Fruit fly (Drosophila melanogaster) ovary, adult (tissue): ENCODE data around the gene CG43400.

Source experiments
- CG17801 ChIP-seq: fragments of 200-800 bp; optimal IDR thresholded peaks from 2 replicates; lab custom pipeline; 2019; ENCODE audit warnings: missing biosample characterization, mild to moderate bottlenecking, missing genetic modification characterization, moderate library complexity; ENCODE audit not compliant: partially characterized antibody

Gene CG43400

dm6 chr2L:8478911-8479706 lies 11.4 kb upstream of the CG43400 start:
- no peak for TF ChIP-seq CG17801

- TF ChIP-seq CG17801: no peak
Observed at dm6 chr2L:8480825-8481224, 9.7 kb upstream of the CG43400 start.

- TF ChIP-seq CG17801: no peak
Observed at dm6 chr2L:8481623-8482424, 8.7 kb upstream of the CG43400 start, which contains the start of gene CG43796. Gene CG43796, plus strand, starts transcription at chr2L:8482374.

dm6 chr2L:8485562-8485961 lies 5.0 kb upstream of the CG43400 start:
- peak; percentile 60 for TF ChIP-seq CG17801

dm6 chr2L:8488735-8489134 lies 1.8 kb upstream of the CG43400 start, which contains the start of gene CG13088:
Gene CG13088, plus strand, starts transcription at chr2L:8488981.
- TF ChIP-seq CG17801: peak; percentile 44

- no peak for TF ChIP-seq CG17801
Observed at dm6 chr2L:8496269-8496668, 5.7 kb downstream of the CG43400 start, which contains the start of gene Bace. Gene Bace, minus strand, starts transcription at chr2L:8496307.

dm6 chr2L:8506729-8507128 lies 16.2 kb downstream of the CG43400 start, which contains the start of gene Dh31:
Gene Dh31, minus strand, starts transcription at chr2L:8506845.
- TF ChIP-seq CG17801: no peak

- no peak for TF ChIP-seq CG17801
Observed at dm6 chr2L:8511723-8512122, 21.2 kb downstream of the CG43400 start, which contains the start of gene CG13096. Gene CG13096, minus strand, starts transcription at chr2L:8511866.

dm6 chr2L:8514748-8515147 lies 24.2 kb downstream of the CG43400 start, which contains the start of the genes CG13097 and PIG-U:
Gene CG13097, minus strand, starts transcription at chr2L:8514868.
Gene PIG-U, plus strand, starts transcription at chr2L:8515096.
- TF ChIP-seq CG17801: peak; percentile 91

- TF ChIP-seq CG17801: peak; percentile 53
Observed at dm6 chr2L:8517256-8517694, 26.7 kb downstream of the CG43400 start, which contains the start of the genes mRpL51 and Uba4. Gene mRpL51, minus strand, starts transcription at chr2L:8517380. Gene Uba4, plus strand, starts transcription at chr2L:8517411.

dm6 chr2L:8519390-8519789 lies 28.9 kb downstream of the CG43400 start, which contains the start of gene Sgp:
Gene Sgp, plus strand, starts transcription at chr2L:8519690.
- no peak for TF ChIP-seq CG17801

dm6 chr2L:8521724-8522309 lies 31.3 kb downstream of the CG43400 start, which contains the start of gene Acer:
Gene Acer, plus strand, starts transcription at chr2L:8521933.
- TF ChIP-seq CG17801: peak; percentile 46

- no peak for TF ChIP-seq CG17801
Observed at dm6 chr2L:8522781-8523180, 32.2 kb downstream of the CG43400 start.

dm6 chr2L:8525000-8525399 lies 34.5 kb downstream of the CG43400 start:
- TF ChIP-seq CG17801: no peak

dm6 chr2L:8528318-8528717 lies 37.8 kb downstream of the CG43400 start, which contains the start of the genes lmgA and lmgB:
Gene lmgA, minus strand, starts transcription at chr2L:8528618.
Gene lmgB, minus strand, starts transcription at chr2L:8528618.
- TF ChIP-seq CG17801: peak; percentile 55

dm6 chr2L:8528951-8529430 lies 38.5 kb downstream of the CG43400 start, which contains the start of gene CG17834:
Gene CG17834, plus strand, starts transcription at chr2L:8529141.
- no peak for TF ChIP-seq CG17801
